Worm (Caenorhabditis elegans): ENCODE measurements around the gene rpl-11.2.

DNA sequence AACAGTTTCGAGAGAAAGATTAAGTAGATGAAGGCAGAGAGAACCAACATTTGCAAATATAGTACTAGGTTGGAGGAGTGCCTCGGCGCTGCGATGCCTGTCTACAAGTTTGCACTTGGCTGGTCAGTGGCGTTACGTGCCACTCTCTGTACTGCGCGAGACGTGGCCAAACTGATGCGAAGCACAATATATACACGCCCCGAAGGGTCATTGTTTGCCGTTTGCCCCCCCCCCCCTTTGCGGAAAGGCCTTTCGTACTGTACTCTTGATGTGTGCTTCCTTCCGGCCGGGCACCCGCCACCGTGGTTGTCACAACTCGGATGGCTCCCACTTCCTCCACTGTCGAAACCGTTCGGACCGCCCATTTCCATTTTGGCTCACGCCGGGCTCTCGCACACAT, 30.3 kb downstream of the rpl-11.2 start:
- no peak for TF ChIP-seq dao-5 (tag; optimal IDR thresholded peaks at IDR 0.05)
- no peak for TF ChIP-seq W03F9.2 (tag; optimal IDR thresholded peaks at IDR 0.05)
- no peak for TF ChIP-seq him-1 (tag; optimal IDR thresholded peaks at IDR 0.05)
